Fruit fly (Drosophila melanogaster) whole organism, embryonic: Measurements from ENCODE around the gene CG43077.
A peak's percentile ranks its signal among the peaks of the same experiment; 100 is the strongest.

ENCODE experiments used
- CG10147 ChIP-seq: fragments of 200-800 bp; sonication (Bioruptor generic); optimal IDR thresholded peaks from 2 replicates; lab custom pipeline; 2019; ENCODE audit warnings: missing biosample characterization, mild to moderate bottlenecking, missing genetic modification characterization, moderate library complexity
- CG10321 ChIP-seq: fragments of 200-800 bp; sonication (Bioruptor generic); IDR thresholded peaks from 2 replicates; pipeline ENCODE4 v1.3.6; 2022; ENCODE audit warnings: missing biosample characterization, missing genetic modification characterization
- CG10366 ChIP-seq: fragments of 200-800 bp; sonication (Bioruptor generic); IDR thresholded peaks from 2 replicates; pipeline ENCODE4 v1.3.6; 2022; ENCODE audit warnings: missing biosample characterization, missing genetic modification characterization
- CG10959 ChIP-seq: fragments of 200-800 bp; sonication (Bioruptor generic); IDR thresholded peaks from 2 replicates; pipeline ENCODE4 v1.3.6; 2022; ENCODE audit warnings: missing biosample characterization, missing genetic modification characterization
- CG11504 ChIP-seq: fragments of 200-800 bp; sonication (Bioruptor generic); optimal IDR thresholded peaks from 3 replicates; lab custom pipeline; 2019; ENCODE audit warnings: missing biosample characterization, mild to moderate bottlenecking, missing genetic modification characterization, moderate library complexity
- CG11560 ChIP-seq: fragments of 200-800 bp; sonication (Bioruptor generic); IDR thresholded peaks from 3 replicates; pipeline ENCODE4 v1.3.6; 2022; ENCODE audit warnings: missing biosample characterization, missing genetic modification characterization
- CG11723 ChIP-seq: fragments of 200-800 bp; sonication (Bioruptor generic); optimal IDR thresholded peaks from 2 replicates; lab custom pipeline; 2017; ENCODE audit warnings: missing biosample characterization, mild to moderate bottlenecking, missing genetic modification characterization
- CG12659 ChIP-seq: fragments of 200-800 bp; sonication (Bioruptor generic); optimal IDR thresholded peaks from 3 replicates; lab custom pipeline; 2017; ENCODE audit warnings: mild to moderate bottlenecking, missing biosample characterization, missing genetic modification reagents, missing genetic modification characterization
- CG13123 ChIP-seq: fragments of 200-800 bp; sonication (Bioruptor generic); optimal IDR thresholded peaks from 2 replicates; lab custom pipeline; 2016; ENCODE audit warnings: missing biosample characterization, missing genetic modification characterization
- CG14965 ChIP-seq: fragments of 200-800 bp; sonication (Bioruptor generic); optimal IDR thresholded peaks from 2 replicates; lab custom pipeline; 2016; ENCODE audit warnings: missing biosample characterization, missing genetic modification characterization, borderline replicate concordance
- CG15269 ChIP-seq: fragments of 200-800 bp; sonication (Bioruptor generic); optimal IDR thresholded peaks from 2 replicates; lab custom pipeline; 2018; ENCODE audit warnings: missing biosample characterization, mild to moderate bottlenecking, missing genetic modification characterization, moderate library complexity
- CG1647 ChIP-seq: fragments of 200-800 bp; sonication (Bioruptor generic); optimal IDR thresholded peaks from 3 replicates; lab custom pipeline; 2016; ENCODE audit warnings: missing biosample characterization, missing genetic modification characterization
- CG2116 ChIP-seq: fragments of 200-800 bp; sonication (Bioruptor generic); optimal IDR thresholded peaks from 3 replicates; lab custom pipeline; 2018; ENCODE audit warnings: missing biosample characterization, mild to moderate bottlenecking, missing genetic modification characterization
- CG6654 ChIP-seq: fragments of 200-800 bp; sonication (Bioruptor generic); optimal IDR thresholded peaks from 2 replicates; lab custom pipeline; 2017; ENCODE audit warnings: missing biosample characterization, mild to moderate bottlenecking, missing genetic modification characterization
- CG7271 ChIP-seq: fragments of 200-800 bp; sonication (Bioruptor generic); optimal IDR thresholded peaks from 2 replicates; lab custom pipeline; 2018; ENCODE audit warnings: missing biosample characterization, mild to moderate bottlenecking, missing genetic modification characterization, moderate library complexity
- CG7745 ChIP-seq: fragments of 200-800 bp; sonication (Bioruptor generic); optimal IDR thresholded peaks from 2 replicates; lab custom pipeline; 2018; ENCODE audit warnings: missing biosample characterization, mild to moderate bottlenecking, missing genetic modification characterization, moderate library complexity
- CG8359 ChIP-seq: fragments of 200-800 bp; sonication (Bioruptor generic); optimal IDR thresholded peaks from 2 replicates; lab custom pipeline; 2017; ENCODE audit warnings: missing biosample characterization, mild to moderate bottlenecking, missing genetic modification characterization, borderline replicate concordance
- CG8478 ChIP-seq: fragments of >200 bp; optimal IDR thresholded peaks from 2 replicates; lab custom pipeline; 2018
- CG8765 ChIP-seq: fragments of 200-800 bp; sonication (Bioruptor generic); IDR thresholded peaks from 2 replicates; pipeline ENCODE4 v1.3.6; 2022; ENCODE audit warnings: missing biosample characterization, missing genetic modification characterization
- CG8944 ChIP-seq: fragments of 200-800 bp; sonication (Bioruptor generic); optimal IDR thresholded peaks from 3 replicates; lab custom pipeline; 2016; ENCODE audit warnings: missing biosample characterization, missing genetic modification characterization
- CG9437 ChIP-seq: fragments of 200-800 bp; sonication (Bioruptor generic); optimal IDR thresholded peaks from 2 replicates; lab custom pipeline; 2018; ENCODE audit warnings: missing biosample characterization, mild to moderate bottlenecking, missing genetic modification characterization
- CG9876 ChIP-seq: fragments of 200-800 bp; sonication (Bioruptor generic); optimal IDR thresholded peaks from 2 replicates; lab custom pipeline; 2016; ENCODE audit warnings: missing biosample characterization, missing genetic modification characterization
- Dfd ChIP-seq, 2 experiments: fragments of >200 bp; optimal IDR thresholded peaks; 2 replicates each; lab custom pipeline; 2017; ENCODE audit warnings: missing biosample characterization in 2 of 2, missing genetic modification characterization in 2 of 2
- Doc2 ChIP-seq: fragments of 200-800 bp; sonication (Bioruptor generic); IDR thresholded peaks from 2 replicates; pipeline ENCODE4 v1.3.6; 2022; ENCODE audit warnings: missing biosample characterization, missing genetic modification characterization
- Ets65A ChIP-seq: fragments of 200-800 bp; sonication (Bioruptor generic); peaks from one replicate; lab custom pipeline; 2016; ENCODE audit warnings: missing biosample characterization, missing genetic modification characterization
- Hand ChIP-seq: fragments of 200-800 bp; sonication (Bioruptor generic); optimal IDR thresholded peaks from 2 replicates; lab custom pipeline; 2017; ENCODE audit warnings: mild to moderate bottlenecking, missing biosample characterization, missing genetic modification reagents, missing genetic modification characterization
- Hr51 ChIP-seq, 2 experiments: fragments of 200-800 bp; sonication (Bioruptor generic); optimal IDR thresholded peaks; 2 replicates in 1 of 2; 3 replicates in 1 of 2; lab custom pipeline; 2016 to 2018; ENCODE audit warnings: missing biosample characterization in 2 of 2, missing genetic modification characterization in 2 of 2, mild to moderate bottlenecking in 1 of 2, moderate library complexity in 1 of 2
- Jarid2 ChIP-seq: fragments of 200-800 bp; sonication (Bioruptor generic); optimal IDR thresholded peaks from 3 replicates; lab custom pipeline; 2017; ENCODE audit warnings: mild to moderate bottlenecking, missing biosample characterization, missing genetic modification reagents, missing genetic modification characterization
- Lhr ChIP-seq: fragments of 200-800 bp; sonication (Bioruptor generic); optimal IDR thresholded peaks from 3 replicates; lab custom pipeline; 2017; ENCODE audit warnings: mild to moderate bottlenecking, missing biosample characterization, missing genetic modification reagents, missing genetic modification characterization
- NC2β ChIP-seq: fragments of 200-800 bp; sonication (Bioruptor generic); optimal IDR thresholded peaks from 2 replicates; lab custom pipeline; 2016; ENCODE audit warnings: missing biosample characterization, missing genetic modification characterization
- Rx ChIP-seq: fragments of 200-800 bp; sonication (Bioruptor generic); IDR thresholded peaks from 2 replicates; pipeline ENCODE4 v1.3.6; 2022; ENCODE audit warnings: missing biosample characterization, missing genetic modification characterization
- Trl ChIP-seq, 3 experiments: fragments of >200 bp in 2 of 3; fragments of 200-800 bp in 1 of 3; sonication (Bioruptor generic) in 1 of 3; optimal IDR thresholded peaks; 2 replicates in 1 of 3; 3 replicates in 2 of 3; lab custom pipeline; 2016 to 2017; ENCODE audit warnings: missing biosample characterization in 1 of 3, missing genetic modification characterization in 1 of 3
- YL-1 ChIP-seq: fragments of 200-800 bp; sonication (Bioruptor generic); optimal IDR thresholded peaks from 3 replicates; lab custom pipeline; 2017; ENCODE audit warnings: missing biosample characterization, mild to moderate bottlenecking, missing genetic modification characterization
- ac ChIP-seq: fragments of 200-800 bp; sonication (Bioruptor generic); optimal IDR thresholded peaks from 3 replicates; lab custom pipeline; 2017; ENCODE audit warnings: missing biosample characterization, mild to moderate bottlenecking, missing genetic modification characterization
- az2 ChIP-seq: fragments of 200-800 bp; sonication (Bioruptor generic); optimal IDR thresholded peaks from 3 replicates; lab custom pipeline; 2016; ENCODE audit warnings: missing biosample characterization, missing genetic modification characterization
- cato ChIP-seq: fragments of 200-800 bp; sonication (Bioruptor generic); optimal IDR thresholded peaks from 2 replicates; lab custom pipeline; 2016; ENCODE audit warnings: missing biosample characterization, missing genetic modification characterization, borderline replicate concordance
- corto ChIP-seq: fragments of 200-800 bp; sonication (Bioruptor generic); optimal IDR thresholded peaks from 2 replicates; lab custom pipeline; 2016; ENCODE audit warnings: missing biosample characterization, mild to moderate bottlenecking, missing genetic modification characterization, moderate library complexity
- dm ChIP-seq: fragments of 200-800 bp; sonication (Bioruptor generic); optimal IDR thresholded peaks from 3 replicates; lab custom pipeline; 2016; ENCODE audit warnings: missing biosample characterization, missing genetic modification characterization
- dysf ChIP-seq: fragments of 200-800 bp; sonication (Bioruptor generic); IDR thresholded peaks from 3 replicates; pipeline ENCODE4 v1.3.6; 2022; ENCODE audit warnings: missing biosample characterization, missing genetic modification characterization
- grn ChIP-seq: fragments of 200-800 bp; sonication (Bioruptor generic); optimal IDR thresholded peaks from 3 replicates; lab custom pipeline; 2017; ENCODE audit warnings: missing biosample characterization, missing genetic modification characterization
- jigr1 ChIP-seq: fragments of 200-800 bp; sonication (Bioruptor generic); IDR thresholded peaks from 3 replicates; pipeline ENCODE4 v1.3.6; 2022; ENCODE audit warnings: missing biosample characterization, missing genetic modification characterization
- knrl ChIP-seq: fragments of 200-800 bp; sonication (Bioruptor generic); IDR thresholded peaks from 3 replicates; pipeline ENCODE4 v1.3.6; 2022; ENCODE audit warnings: missing biosample characterization, missing genetic modification characterization; ENCODE audit not compliant: partially characterized antibody
- psq ChIP-seq: fragments of 200-800 bp; sonication (Bioruptor generic); optimal IDR thresholded peaks from 2 replicates; lab custom pipeline; 2017; ENCODE audit warnings: missing biosample characterization, missing genetic modification characterization
- pum ChIP-seq: fragments of 200-800 bp; sonication (Bioruptor generic); optimal IDR thresholded peaks from 2 replicates; lab custom pipeline; 2016; ENCODE audit warnings: missing biosample characterization, missing genetic modification characterization
- scrt ChIP-seq: fragments of 200-800 bp; sonication (Bioruptor generic); optimal IDR thresholded peaks from 2 replicates; lab custom pipeline; 2018; ENCODE audit warnings: missing biosample characterization, mild to moderate bottlenecking, missing genetic modification characterization, moderate library complexity
- sqz ChIP-seq: fragments of 200-800 bp; sonication (Bioruptor generic); optimal IDR thresholded peaks from 3 replicates; lab custom pipeline; 2018; ENCODE audit warnings: missing biosample characterization, mild to moderate bottlenecking, missing genetic modification characterization
- stc ChIP-seq: fragments of 200-800 bp; sonication (Bioruptor generic); IDR thresholded peaks from 2 replicates; pipeline ENCODE4 v1.3.6; 2022; ENCODE audit warnings: missing biosample characterization, missing genetic modification characterization
- tap ChIP-seq: fragments of 200-800 bp; optimal IDR thresholded peaks from 3 replicates; lab custom pipeline; 2019; ENCODE audit warnings: missing biosample characterization, mild to moderate bottlenecking, missing genetic modification characterization, moderate library complexity
- tll ChIP-seq, 2 experiments: fragments of 200-800 bp in 1 of 2; fragments of >200 bp in 1 of 2; sonication (Bioruptor generic) in 1 of 2; optimal IDR thresholded peaks; 2 replicates each; lab custom pipeline; 2017 to 2019; ENCODE audit warnings: missing biosample characterization in 2 of 2, missing genetic modification characterization in 2 of 2, mild to moderate bottlenecking in 1 of 2, moderate library complexity in 1 of 2

CG43077 gene

DNA sequence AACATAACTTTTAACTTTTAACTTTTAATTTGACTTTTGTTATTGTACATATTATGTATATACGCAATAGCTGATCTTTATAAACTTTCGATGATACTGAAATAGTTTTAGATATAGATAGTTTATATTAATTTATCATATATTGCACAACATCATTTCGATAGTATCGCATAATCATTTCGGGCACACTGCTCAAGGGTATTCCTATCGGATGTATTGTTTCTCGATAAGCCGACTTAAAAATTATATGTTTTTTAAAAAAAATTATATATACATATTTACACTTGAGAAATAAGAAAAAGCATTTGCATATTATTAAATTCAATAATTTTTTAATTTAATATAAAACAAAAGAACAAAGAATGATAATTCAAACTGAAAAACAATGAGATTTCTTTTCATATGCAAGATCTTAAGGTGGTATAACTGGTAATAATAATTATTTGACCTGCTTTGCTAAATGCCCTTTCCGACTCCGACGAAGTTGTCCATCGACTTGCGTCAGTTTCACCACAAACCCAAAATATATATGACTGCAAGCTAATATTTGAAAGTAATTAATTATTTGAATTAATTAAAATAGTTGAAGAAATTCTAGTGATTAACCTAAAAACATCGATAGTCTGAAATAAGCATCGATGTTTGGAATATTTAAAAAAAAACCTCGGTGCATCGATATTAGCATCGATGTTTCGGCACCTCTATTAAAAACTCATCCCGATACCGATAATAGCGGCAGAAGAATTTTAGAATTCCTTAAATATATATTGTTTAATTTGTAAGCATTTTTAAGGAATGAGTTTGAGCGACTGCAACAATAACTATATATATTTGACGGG, 10.0 kb upstream of the CG43077 start, which contains the start of gene CG4949 (continued):
- no peak for TF ChIP-seq CG15269 (tag; lab: Kevin White, UChicago)
- no peak for TF ChIP-seq YL-1 (GFP tag; lab: Kevin White, UChicago)
- TF ChIP-seq CG10147 (GFP tag; lab: Kevin White, UChicago): peak; percentile 16
- TF ChIP-seq Lhr: no peak
- TF ChIP-seq knrl: peak; percentile 85
- no peak for TF ChIP-seq CG11504 (tag; lab: Kevin White, UChicago)
- no peak for TF ChIP-seq CG9876 (GFP tag; lab: Kevin White, UChicago)
- TF ChIP-seq CG7745: no peak
- TF ChIP-seq CG9437: no peak
- TF ChIP-seq Dfd (GFP tag; optimal IDR thresholded peaks at IDR 0.05; lab: Kevin White, UChicago): no peak
- TF ChIP-seq NC2β: no peak
- TF ChIP-seq CG14965 (GFP tag; lab: Kevin White, UChicago): no peak
- TF ChIP-seq ac (GFP tag; lab: Kevin White, UChicago): no peak
- TF ChIP-seq dm (GFP tag; lab: Kevin White, UChicago): no peak
- no peak for TF ChIP-seq tll (GFP tag; optimal IDR thresholded peaks at IDR 0.05; lab: Kevin White, UChicago)
- peak; percentile 24 for TF ChIP-seq CG2116 (GFP tag; lab: Kevin White, UChicago)
- TF ChIP-seq dysf: no peak
- no peak for TF ChIP-seq grn
- no peak for TF ChIP-seq psq
- TF ChIP-seq CG11723 (GFP tag; lab: Kevin White, UChicago): no peak
- TF ChIP-seq CG8944 (GFP tag; lab: Kevin White, UChicago): no peak
- TF ChIP-seq Hr51 (GFP tag; optimal IDR thresholded peaks at IDR 0.05; lab: Kevin White, UChicago): peak in 1 of 2 experiments; percentile 48
- TF ChIP-seq az2 (GFP tag; lab: Kevin White, UChicago): no peak
- no peak for TF ChIP-seq CG8765 (GFP tag; lab: Robert Waterston, UW)
- TF ChIP-seq CG12659 (GFP tag; lab: Kevin White, UChicago): no peak
- no peak for TF ChIP-seq CG11560 (tag; lab: Robert Waterston, UW)
- TF ChIP-seq CG13123 (GFP tag; lab: Kevin White, UChicago): no peak
- TF ChIP-seq CG8478 (lab: Kevin White, UChicago): no peak
- TF ChIP-seq CG8359 (GFP tag; lab: Kevin White, UChicago): no peak
- TF ChIP-seq CG10321 (GFP tag; lab: Robert Waterston, UW): no peak
- TF ChIP-seq Ets65A (GFP tag; lab: Kevin White, UChicago): peak; percentile 20
- no peak for TF ChIP-seq CG10959 (GFP tag; lab: Robert Waterston, UW)
- no peak for TF ChIP-seq tap (tag; lab: Kevin White, UChicago)
- no peak for TF ChIP-seq Jarid2
- TF ChIP-seq CG1647: no peak
- TF ChIP-seq jigr1 (GFP tag; lab: Robert Waterston, UW): peak; percentile 13; the same call in 1 of the 3 replicates
- TF ChIP-seq Trl (optimal IDR thresholded peaks at IDR 0.05; lab: Kevin White, UChicago): no peak
- no peak for TF ChIP-seq Trl (GFP tag; optimal IDR thresholded peaks at IDR 0.05; lab: Kevin White, UChicago)
- no peak for TF ChIP-seq CG7271 (tag; lab: Kevin White, UChicago)
- no peak for TF ChIP-seq scrt
- no peak for TF ChIP-seq corto (GFP tag; lab: Kevin White, UChicago)
- no peak for TF ChIP-seq Doc2
- no peak for TF ChIP-seq Rx (GFP tag; lab: Robert Waterston, UW)
- peak; percentile 55 for TF ChIP-seq sqz (GFP tag; lab: Kevin White, UChicago)
- TF ChIP-seq Hand (GFP tag; lab: Kevin White, UChicago): no peak
- TF ChIP-seq cato (GFP tag; lab: Kevin White, UChicago): no peak
- no peak for TF ChIP-seq CG10366 (GFP tag; lab: Robert Waterston, UW)
- TF ChIP-seq stc: peak; percentile 32; the same call in 1 of the 2 replicates
- TF ChIP-seq CG6654 (GFP tag; lab: Kevin White, UChicago): no peak
- no peak for TF ChIP-seq pum (GFP tag; lab: Kevin White, UChicago)
